Fruit fly (Drosophila melanogaster) whole organism, embryonic: ENCODE results near the gene CG13893.
A peak's percentile ranks its signal among the peaks of the same experiment; 100 is the strongest.

ENCODE experiments used
- Atf3 ChIP-seq: fragments of 200-800 bp; sonication (Bioruptor generic); optimal IDR thresholded peaks from 3 replicates; lab custom pipeline; 2016; ENCODE audit warnings: missing biosample characterization, missing genetic modification characterization
- B-H1 ChIP-seq: fragments of 200-800 bp; sonication (Bioruptor generic); IDR thresholded peaks from 3 replicates; pipeline ENCODE4 v1.3.6; 2022; ENCODE audit warnings: missing biosample characterization, missing genetic modification characterization
- CG10959 ChIP-seq: fragments of 200-800 bp; sonication (Bioruptor generic); IDR thresholded peaks from 2 replicates; pipeline ENCODE4 v1.3.6; 2022; ENCODE audit warnings: missing biosample characterization, missing genetic modification characterization
- CG12391 ChIP-seq: fragments of 200-800 bp; sonication (Bioruptor generic); optimal IDR thresholded peaks from 3 replicates; lab custom pipeline; 2018; ENCODE audit warnings: missing biosample characterization, mild to moderate bottlenecking, missing genetic modification characterization, moderate library complexity
- CG12769 ChIP-seq: fragments of 200-800 bp; sonication (Bioruptor generic); optimal IDR thresholded peaks from 2 replicates; lab custom pipeline; 2019; ENCODE audit warnings: missing biosample characterization, mild to moderate bottlenecking, missing genetic modification characterization, moderate library complexity
- CG17186 ChIP-seq: fragments of 200-800 bp; sonication (Bioruptor generic); optimal IDR thresholded peaks from 3 replicates; lab custom pipeline; 2017; ENCODE audit warnings: missing biosample characterization, missing genetic modification reagents, missing genetic modification characterization
- CG17568 ChIP-seq: fragments of 200-800 bp; sonication (Bioruptor generic); optimal IDR thresholded peaks from 2 replicates; lab custom pipeline; 2018; ENCODE audit warnings: missing biosample characterization, mild to moderate bottlenecking, missing genetic modification characterization, moderate library complexity
- CG1832 ChIP-seq: fragments of 200-800 bp; sonication (Bioruptor generic); optimal IDR thresholded peaks from 2 replicates; lab custom pipeline; 2017; ENCODE audit warnings: missing biosample characterization, mild to moderate bottlenecking, missing genetic modification characterization, inconsistent platforms
- CG3407 ChIP-seq: fragments of 200-800 bp; sonication (Bioruptor generic); optimal IDR thresholded peaks from 2 replicates; lab custom pipeline; 2018; ENCODE audit warnings: missing biosample characterization, mild to moderate bottlenecking, missing genetic modification characterization
- CG7745 ChIP-seq: fragments of 200-800 bp; sonication (Bioruptor generic); optimal IDR thresholded peaks from 2 replicates; lab custom pipeline; 2018; ENCODE audit warnings: missing biosample characterization, mild to moderate bottlenecking, missing genetic modification characterization, moderate library complexity
- CG9437 ChIP-seq: fragments of 200-800 bp; sonication (Bioruptor generic); optimal IDR thresholded peaks from 2 replicates; lab custom pipeline; 2018; ENCODE audit warnings: missing biosample characterization, mild to moderate bottlenecking, missing genetic modification characterization
- CG9817 ChIP-seq: fragments of 200-800 bp; sonication (Bioruptor generic); optimal IDR thresholded peaks from 2 replicates; lab custom pipeline; 2018; ENCODE audit warnings: missing biosample characterization, mild to moderate bottlenecking, missing genetic modification characterization, moderate library complexity
- D19B ChIP-seq: fragments of 200-800 bp; sonication (Bioruptor generic); optimal IDR thresholded peaks from 2 replicates; lab custom pipeline; 2017; ENCODE audit warnings: missing biosample characterization, mild to moderate bottlenecking, missing genetic modification characterization
- Dad ChIP-seq: fragments of 200-800 bp; sonication (Bioruptor generic); optimal IDR thresholded peaks from 3 replicates; lab custom pipeline; 2016; ENCODE audit warnings: missing biosample characterization, missing genetic modification characterization
- Dek ChIP-seq: fragments of 200-800 bp; sonication (Bioruptor generic); optimal IDR thresholded peaks from 3 replicates; lab custom pipeline; 2019; ENCODE audit warnings: missing biosample characterization, mild to moderate bottlenecking, missing genetic modification characterization, moderate library complexity
- Ets65A ChIP-seq: fragments of 200-800 bp; sonication (Bioruptor generic); peaks from one replicate; lab custom pipeline; 2016; ENCODE audit warnings: missing biosample characterization, missing genetic modification characterization
- H2.0 ChIP-seq: fragments of 200-800 bp; sonication (Bioruptor generic); IDR thresholded peaks from 2 replicates; pipeline ENCODE4 v1.3.6; 2022; ENCODE audit warnings: missing biosample characterization, missing genetic modification characterization
- Hr78 ChIP-seq, 2 experiments: fragments of 200-800 bp in 1 of 2; fragments of >200 bp in 1 of 2; sonication (Bioruptor generic) in 1 of 2; optimal IDR thresholded peaks; 2 replicates each; lab custom pipeline; 2017 to 2019; ENCODE audit warnings: missing biosample characterization in 2 of 2, missing genetic modification characterization in 2 of 2, mild to moderate bottlenecking in 1 of 2, moderate library complexity in 1 of 2
- NfI ChIP-seq: fragments of 200-800 bp; sonication (Bioruptor generic); optimal IDR thresholded peaks from 3 replicates; lab custom pipeline; 2018; ENCODE audit warnings: missing biosample characterization, mild to moderate bottlenecking, missing genetic modification characterization, moderate library complexity
- Optix ChIP-seq: fragments of 200-800 bp; sonication (Bioruptor generic); IDR thresholded peaks from 3 replicates; pipeline ENCODE4 v1.3.6; 2022; ENCODE audit warnings: missing biosample characterization, missing genetic modification characterization
- Rfx ChIP-seq: fragments of 200-800 bp; sonication (Bioruptor generic); IDR thresholded peaks from 2 replicates; pipeline ENCODE4 v1.3.6; 2022; ENCODE audit warnings: missing biosample characterization, missing genetic modification characterization
- Sox102F ChIP-seq: fragments of 200-800 bp; sonication (Bioruptor generic); optimal IDR thresholded peaks from 2 replicates; lab custom pipeline; 2018; ENCODE audit warnings: missing biosample characterization, mild to moderate bottlenecking, missing genetic modification characterization, moderate library complexity
- Vsx1 ChIP-seq: fragments of 200-800 bp; sonication (Bioruptor generic); optimal IDR thresholded peaks from 2 replicates; lab custom pipeline; 2017; ENCODE audit warnings: missing biosample characterization, mild to moderate bottlenecking, missing genetic modification characterization, missing genetic modification reagents
- Xbp1 ChIP-seq: fragments of 200-800 bp; sonication (Bioruptor generic); optimal IDR thresholded peaks from 3 replicates; lab custom pipeline; 2016; ENCODE audit warnings: missing biosample characterization, mild to moderate bottlenecking, missing genetic modification characterization
- ap ChIP-seq: fragments of 200-800 bp; sonication (Bioruptor generic); IDR thresholded peaks from 2 replicates; pipeline ENCODE4 v1.3.6; 2022; ENCODE audit warnings: missing biosample characterization, missing genetic modification characterization
- btn ChIP-seq: fragments of 200-800 bp; sonication (Bioruptor generic); optimal IDR thresholded peaks from 2 replicates; lab custom pipeline; 2016; ENCODE audit warnings: missing biosample characterization, missing genetic modification characterization
- caup ChIP-seq: fragments of 200-800 bp; sonication (Bioruptor generic); optimal IDR thresholded peaks from 3 replicates; lab custom pipeline; 2017; ENCODE audit warnings: missing biosample characterization, mild to moderate bottlenecking, missing genetic modification characterization, moderate library complexity; ENCODE audit not compliant: severe bottlenecking
- chif ChIP-seq, 2 experiments: fragments of 200-800 bp; sonication (Bioruptor generic); optimal IDR thresholded peaks; 3 replicates each; lab custom pipeline; 2016; ENCODE audit warnings: missing biosample characterization in 2 of 2, missing genetic modification characterization in 2 of 2
- chn ChIP-seq: fragments of 200-800 bp; sonication (Bioruptor generic); optimal IDR thresholded peaks from 2 replicates; lab custom pipeline; 2016; ENCODE audit warnings: missing biosample characterization, missing genetic modification characterization
- crp ChIP-seq, 2 experiments: fragments of 200-800 bp; sonication (Bioruptor generic); optimal IDR thresholded peaks; 2 replicates in 1 of 2; 3 replicates in 1 of 2; lab custom pipeline; 2017; ENCODE audit warnings: missing biosample characterization in 2 of 2, missing genetic modification characterization in 2 of 2, mild to moderate bottlenecking in 1 of 2, moderate library complexity in 1 of 2
- dimm ChIP-seq: fragments of 200-800 bp; sonication (Bioruptor generic); IDR thresholded peaks from 2 replicates; pipeline ENCODE4 v1.3.6; 2022; ENCODE audit warnings: missing biosample characterization, missing genetic modification characterization
- dmrt11E ChIP-seq: fragments of 200-800 bp; sonication (Bioruptor generic); optimal IDR thresholded peaks from 3 replicates; lab custom pipeline; 2018; ENCODE audit warnings: missing biosample characterization, mild to moderate bottlenecking, missing genetic modification characterization, moderate library complexity
- dysf ChIP-seq: fragments of 200-800 bp; sonication (Bioruptor generic); IDR thresholded peaks from 3 replicates; pipeline ENCODE4 v1.3.6; 2022; ENCODE audit warnings: missing biosample characterization, missing genetic modification characterization
- h ChIP-seq: fragments of >200 bp; optimal IDR thresholded peaks from 2 replicates; lab custom pipeline; 2017
- hkb ChIP-seq, 2 experiments: fragments of 200-800 bp in 1 of 2; fragments of >200 bp in 1 of 2; sonication (Bioruptor generic) in 1 of 2; IDR thresholded peaks in 1 of 2; optimal IDR thresholded peaks in 1 of 2; 2 replicates each; pipeline versions ENCODE4 v1.3.6 to Lab custom; 2017 to 2022; ENCODE audit warnings: missing biosample characterization in 1 of 2, missing genetic modification characterization in 1 of 2
- kah ChIP-seq: fragments of 200-800 bp; sonication (Bioruptor generic); optimal IDR thresholded peaks from 2 replicates; lab custom pipeline; 2018; ENCODE audit warnings: missing biosample characterization, mild to moderate bottlenecking, missing genetic modification characterization
- klu ChIP-seq: fragments of 200-800 bp; sonication (Bioruptor generic); IDR thresholded peaks from 2 replicates; pipeline ENCODE4 v1.3.6; 2022; ENCODE audit warnings: missing biosample characterization, missing genetic modification characterization
- lbe ChIP-seq: fragments of 200-800 bp; sonication (Bioruptor generic); optimal IDR thresholded peaks from 2 replicates; lab custom pipeline; 2016; ENCODE audit warnings: missing biosample characterization, mild to moderate bottlenecking, missing genetic modification characterization
- luna ChIP-seq: fragments of 200-800 bp; sonication (Bioruptor generic); optimal IDR thresholded peaks from 2 replicates; lab custom pipeline; 2016; ENCODE audit warnings: missing biosample characterization, missing genetic modification characterization
- nau ChIP-seq: fragments of 200-800 bp; sonication (Bioruptor generic); optimal IDR thresholded peaks from 3 replicates; lab custom pipeline; 2017; ENCODE audit warnings: missing biosample characterization, mild to moderate bottlenecking, missing genetic modification characterization, missing genetic modification reagents
- p53 ChIP-seq: fragments of 200-800 bp; sonication (Bioruptor generic); optimal IDR thresholded peaks from 2 replicates; lab custom pipeline; 2016; ENCODE audit warnings: missing biosample characterization, missing genetic modification characterization
- pb ChIP-seq: fragments of 200-800 bp; sonication (Bioruptor generic); optimal IDR thresholded peaks from 3 replicates; lab custom pipeline; 2016; ENCODE audit warnings: missing biosample characterization, missing genetic modification characterization
- peb ChIP-seq: fragments of 200-800 bp; sonication (Bioruptor generic); IDR thresholded peaks from 2 replicates; pipeline ENCODE4 v1.3.6; 2022; ENCODE audit warnings: missing biosample characterization, missing genetic modification characterization
- pita ChIP-seq: fragments of 200-800 bp; sonication (Bioruptor generic); optimal IDR thresholded peaks from 2 replicates; lab custom pipeline; 2017; ENCODE audit warnings: missing biosample characterization, mild to moderate bottlenecking, missing genetic modification characterization
- repo ChIP-seq: fragments of 200-800 bp; sonication (Bioruptor generic); optimal IDR thresholded peaks from 2 replicates; lab custom pipeline; 2016; ENCODE audit warnings: missing biosample characterization, missing genetic modification characterization
- sim ChIP-seq: fragments of 200-800 bp; sonication (Bioruptor generic); IDR thresholded peaks from 2 replicates; pipeline ENCODE4 v1.3.6; 2022; ENCODE audit warnings: missing biosample characterization, missing genetic modification characterization
- ttk ChIP-seq: fragments of 200-800 bp; sonication (Bioruptor generic); IDR thresholded peaks from 2 replicates; pipeline ENCODE4 v2.1.2; 2022; ENCODE audit warnings: missing biosample characterization, missing genetic modification characterization
- vnd ChIP-seq: fragments of 200-800 bp; sonication (Bioruptor generic); IDR thresholded peaks from 3 replicates; pipeline ENCODE4 v1.3.6; 2022; ENCODE audit warnings: missing biosample characterization, missing genetic modification characterization; ENCODE audit not compliant: partially characterized antibody
- wek ChIP-seq: fragments of 200-800 bp; sonication (Bioruptor generic); optimal IDR thresholded peaks from 3 replicates; lab custom pipeline; 2018; ENCODE audit warnings: missing biosample characterization, mild to moderate bottlenecking, missing genetic modification characterization, moderate library complexity

The CG13893 gene

DNA sequence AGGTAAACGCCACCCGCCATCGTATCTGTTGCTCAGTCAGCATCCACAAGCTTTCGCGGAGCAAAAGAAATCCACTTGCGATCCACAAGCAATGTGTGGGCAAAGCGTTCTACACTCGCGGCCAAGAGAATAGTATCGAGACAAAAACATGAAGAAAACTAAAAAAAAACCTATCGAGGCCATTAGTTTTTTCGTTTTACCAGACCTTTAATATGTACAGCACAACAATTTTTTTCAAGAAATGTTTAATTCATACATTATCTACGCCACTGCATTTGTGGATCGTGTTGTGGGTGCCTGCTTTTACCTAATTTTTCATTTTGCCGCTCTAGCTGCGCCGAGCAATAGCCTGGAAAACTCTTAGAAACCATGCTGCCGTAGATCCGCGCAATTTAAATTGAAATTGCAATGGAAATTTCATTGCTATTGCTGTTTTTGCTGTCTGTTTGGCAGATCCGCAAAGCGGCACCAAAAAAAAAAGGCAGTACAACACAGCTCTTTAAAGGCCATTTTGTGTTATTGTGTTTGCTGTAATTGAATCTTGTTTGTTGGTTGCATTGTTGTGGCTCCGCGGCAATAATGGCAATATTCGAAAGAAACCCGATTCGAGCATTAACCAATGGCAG is 40.7 kb downstream of the CG13893 start (continued):
- TF ChIP-seq Optix (GFP tag; lab: Robert Waterston, UW), result peak; percentile 56; the same call in 1 of the 3 replicates
- TF ChIP-seq nau, result no peak
- TF ChIP-seq kah, result peak; percentile 35
- no peak for TF ChIP-seq hkb (optimal IDR thresholded peaks at IDR 0.05; lab: Kevin White, UChicago)
- peak; percentile 90 for TF ChIP-seq hkb (GFP tag; IDR thresholded peaks at IDR 0.05; lab: Robert Waterston, UW)
- TF ChIP-seq pita, result no peak
- TF ChIP-seq CG9437 (GFP tag; lab: Kevin White, UChicago), result peak; percentile 26
- TF ChIP-seq btn (GFP tag; lab: Kevin White, UChicago), result peak; percentile 18
- peak; percentile 58; the same call in 1 of the 2 replicates for TF ChIP-seq Rfx
- TF ChIP-seq CG1832 (GFP tag; lab: Kevin White, UChicago), result no peak
- peak; percentile 54 for TF ChIP-seq pb (GFP tag; lab: Kevin White, UChicago)
- TF ChIP-seq h (lab: Kevin White, UChicago), result no peak
- no peak for TF ChIP-seq crp (GFP tag; optimal IDR thresholded peaks at IDR 0.05; lab: Kevin White, UChicago)
- peak; percentile 60 for TF ChIP-seq H2.0 (GFP tag; lab: Robert Waterston, UW)
- TF ChIP-seq vnd, result no peak
- TF ChIP-seq caup (GFP tag; lab: Kevin White, UChicago), result peak; percentile 61
- no peak for TF ChIP-seq Vsx1 (GFP tag; lab: Kevin White, UChicago)
- peak; percentile 74; the same call in 1 of the 2 replicates for TF ChIP-seq ap
- peak; percentile 39; the same call in 1 of the 2 replicates for TF ChIP-seq dimm (GFP tag; lab: Robert Waterston, UW)
- TF ChIP-seq B-H1 (GFP tag; lab: Robert Waterston, UW), result peak; percentile 44; the same call in 1 of the 3 replicates
- TF ChIP-seq Dek (tag; lab: Kevin White, UChicago), result peak; percentile 34
- TF ChIP-seq p53 (GFP tag; lab: Kevin White, UChicago), result no peak
- TF ChIP-seq CG17568 (GFP tag; lab: Kevin White, UChicago), result peak; percentile 63
- TF ChIP-seq chn (GFP tag; lab: Kevin White, UChicago), result peak; percentile 12
- TF ChIP-seq luna (GFP tag; lab: Kevin White, UChicago), result no peak
- TF ChIP-seq Dad (GFP tag; lab: Kevin White, UChicago), result peak; percentile 45
- TF ChIP-seq CG10959 (GFP tag; lab: Robert Waterston, UW), result 0 out of 2 replicates have a peak, but pooled peaks have one; percentile 40
- peak; percentile 1 for TF ChIP-seq wek (GFP tag; lab: Kevin White, UChicago)
- TF ChIP-seq CG9817 (tag; lab: Kevin White, UChicago), result peak; percentile 22
- TF ChIP-seq CG12391 (tag; lab: Kevin White, UChicago), result peak; percentile 58
- no peak for TF ChIP-seq lbe
- TF ChIP-seq ttk (GFP tag; lab: Robert Waterston, UW), result peak; percentile 72
- peak; percentile 75 for TF ChIP-seq dysf (GFP tag; lab: Robert Waterston, UW)
- TF ChIP-seq repo, result peak; percentile 16
- TF ChIP-seq Sox102F (GFP tag; lab: Kevin White, UChicago), result peak; percentile 82
- TF ChIP-seq Atf3, result no peak
- no peak for TF ChIP-seq CG17186 (GFP tag; lab: Kevin White, UChicago)
- 0 out of 2 replicates have a peak, but pooled peaks have one; percentile 30 for TF ChIP-seq peb (GFP tag; lab: Robert Waterston, UW)
- TF ChIP-seq Xbp1 (GFP tag; lab: Kevin White, UChicago), result peak; percentile 63
- TF ChIP-seq dmrt11E (tag; lab: Kevin White, UChicago), result peak; percentile 0
- no peak for TF ChIP-seq CG7745 (tag; lab: Kevin White, UChicago)
- TF ChIP-seq Hr78 (GFP tag; optimal IDR thresholded peaks at IDR 0.05; lab: Kevin White, UChicago), result peak in 1 of 2 experiments; percentile 40
- peak; percentile 49 to 59 for TF ChIP-seq chif (GFP tag; optimal IDR thresholded peaks at IDR 0.05; lab: Kevin White, UChicago)
- peak; percentile 93 for TF ChIP-seq Ets65A (GFP tag; lab: Kevin White, UChicago)
- TF ChIP-seq CG12769 (tag; lab: Kevin White, UChicago), result peak; percentile 30
- TF ChIP-seq D19B (GFP tag; lab: Kevin White, UChicago), result peak; percentile 29
- peak; percentile 51 for TF ChIP-seq NfI (GFP tag; lab: Kevin White, UChicago)
- TF ChIP-seq klu (GFP tag; lab: Robert Waterston, UW), result no peak
- TF ChIP-seq CG3407 (GFP tag; lab: Kevin White, UChicago), result peak; percentile 6
- TF ChIP-seq sim (GFP tag; lab: Robert Waterston, UW), result peak; percentile 72
